Fruit fly (Drosophila melanogaster) whole organism, embryonic: ENCODE measurements around the gene Nepl12.
A peak's percentile ranks its signal among the peaks of the same experiment; 100 is the strongest.

Experiments used
- ATbp ChIP-seq: fragments of 200-800 bp; sonication (Bioruptor generic); optimal IDR thresholded peaks from 2 replicates; lab custom pipeline; 2017; ENCODE audit warnings: missing biosample characterization, mild to moderate bottlenecking, missing genetic modification characterization, missing genetic modification reagents
- Adf1 ChIP-seq: fragments of 200-800 bp; sonication (Bioruptor generic); IDR thresholded peaks from 2 replicates; pipeline ENCODE4 v1.3.6; 2022; ENCODE audit warnings: missing biosample characterization, missing genetic modification characterization
- CG10366 ChIP-seq: fragments of 200-800 bp; sonication (Bioruptor generic); IDR thresholded peaks from 2 replicates; pipeline ENCODE4 v1.3.6; 2022; ENCODE audit warnings: missing biosample characterization, missing genetic modification characterization
- CG10543 ChIP-seq: fragments of 200-800 bp; sonication (Bioruptor generic); optimal IDR thresholded peaks from 3 replicates; lab custom pipeline; 2017; ENCODE audit warnings: missing biosample characterization, mild to moderate bottlenecking, missing genetic modification characterization, moderate library complexity
- CG10979 ChIP-seq: fragments of 200-800 bp; sonication (Bioruptor generic); optimal IDR thresholded peaks from 2 replicates; lab custom pipeline; 2018; ENCODE audit warnings: missing biosample characterization, mild to moderate bottlenecking, missing genetic modification characterization, moderate library complexity
- CG12659 ChIP-seq: fragments of 200-800 bp; sonication (Bioruptor generic); optimal IDR thresholded peaks from 3 replicates; lab custom pipeline; 2017; ENCODE audit warnings: mild to moderate bottlenecking, missing biosample characterization, missing genetic modification reagents, missing genetic modification characterization
- CG13894 ChIP-seq: fragments of 200-800 bp; sonication (Bioruptor generic); optimal IDR thresholded peaks from 3 replicates; lab custom pipeline; 2018; ENCODE audit warnings: missing biosample characterization, mild to moderate bottlenecking, missing genetic modification characterization, moderate library complexity
- CG17359 ChIP-seq: fragments of 200-800 bp; sonication (Bioruptor generic); optimal IDR thresholded peaks from 3 replicates; lab custom pipeline; 2018; ENCODE audit warnings: missing biosample characterization, mild to moderate bottlenecking, missing genetic modification characterization, moderate library complexity
- CG18764 ChIP-seq: fragments of 200-800 bp; sonication (Bioruptor generic); optimal IDR thresholded peaks from 3 replicates; lab custom pipeline; 2016; ENCODE audit warnings: missing biosample characterization, missing genetic modification characterization
- CG2875 ChIP-seq: fragments of 200-800 bp; sonication (Bioruptor generic); optimal IDR thresholded peaks from 2 replicates; lab custom pipeline; 2017; ENCODE audit warnings: missing biosample characterization, mild to moderate bottlenecking, missing genetic modification characterization, missing genetic modification reagents
- CG32767 ChIP-seq: fragments of 200-800 bp; sonication (Bioruptor generic); IDR thresholded peaks from 2 replicates; pipeline ENCODE4 v1.3.6; 2022; ENCODE audit warnings: missing biosample characterization, missing genetic modification characterization
- CG33213 ChIP-seq: fragments of 200-800 bp; sonication (Bioruptor generic); optimal IDR thresholded peaks from 3 replicates; lab custom pipeline; 2016; ENCODE audit warnings: missing biosample characterization, missing genetic modification characterization
- CG34376 ChIP-seq: fragments of 200-800 bp; sonication (Bioruptor generic); optimal IDR thresholded peaks from 2 replicates; lab custom pipeline; 2018; ENCODE audit warnings: missing biosample characterization, mild to moderate bottlenecking, missing genetic modification characterization
- CG3995 ChIP-seq: fragments of 200-800 bp; sonication (Bioruptor generic); optimal IDR thresholded peaks from 3 replicates; lab custom pipeline; 2016; ENCODE audit warnings: missing biosample characterization, missing genetic modification characterization
- CG4328 ChIP-seq: fragments of 200-800 bp; sonication (Bioruptor generic); optimal IDR thresholded peaks from 3 replicates; lab custom pipeline; 2017; ENCODE audit warnings: missing biosample characterization, missing genetic modification reagents, missing genetic modification characterization
- CG4404 ChIP-seq: fragments of 200-800 bp; sonication (Bioruptor generic); IDR thresholded peaks from 2 replicates; pipeline ENCODE4 v1.3.6; 2022; ENCODE audit warnings: missing biosample characterization, missing genetic modification characterization
- CG6813 ChIP-seq: fragments of 200-800 bp; sonication (Bioruptor generic); optimal IDR thresholded peaks from 2 replicates; lab custom pipeline; 2017; ENCODE audit warnings: missing biosample characterization, missing genetic modification characterization, mild to moderate bottlenecking, moderate library complexity, missing genetic modification reagents
- CG8089 ChIP-seq: fragments of 200-800 bp; sonication (Bioruptor generic); optimal IDR thresholded peaks from 3 replicates; lab custom pipeline; 2016; ENCODE audit warnings: missing biosample characterization, missing genetic modification characterization
- CTCF ChIP-seq: fragments of 200-800 bp; sonication (Bioruptor generic); optimal IDR thresholded peaks from 2 replicates; lab custom pipeline; 2017; ENCODE audit warnings: missing biosample characterization, mild to moderate bottlenecking, missing genetic modification characterization, moderate library complexity
- CrebB ChIP-seq: fragments of 200-800 bp; sonication (Bioruptor generic); optimal IDR thresholded peaks from 3 replicates; lab custom pipeline; 2018; ENCODE audit warnings: missing biosample characterization, mild to moderate bottlenecking, missing genetic modification characterization
- Eip74EF ChIP-seq, 2 experiments: fragments of 200-800 bp in 1 of 2; fragments of >200 bp in 1 of 2; sonication (Bioruptor generic) in 1 of 2; optimal IDR thresholded peaks; 2 replicates each; lab custom pipeline; 2017 to 2019; ENCODE audit warnings: missing biosample characterization in 2 of 2, missing genetic modification characterization in 2 of 2, mild to moderate bottlenecking in 1 of 2, moderate library complexity in 1 of 2
- Fer1 ChIP-seq: fragments of 200-800 bp; sonication (Bioruptor generic); optimal IDR thresholded peaks from 2 replicates; lab custom pipeline; 2017; ENCODE audit warnings: missing biosample characterization, mild to moderate bottlenecking, missing genetic modification characterization
- Hr78 ChIP-seq, 2 experiments: fragments of 200-800 bp in 1 of 2; fragments of >200 bp in 1 of 2; sonication (Bioruptor generic) in 1 of 2; optimal IDR thresholded peaks; 2 replicates each; lab custom pipeline; 2017 to 2019; ENCODE audit warnings: missing biosample characterization in 2 of 2, missing genetic modification characterization in 2 of 2, mild to moderate bottlenecking in 1 of 2, moderate library complexity in 1 of 2
- Mad ChIP-seq: fragments of 200-800 bp; sonication (Bioruptor generic); optimal IDR thresholded peaks from 2 replicates; lab custom pipeline; 2016; ENCODE audit warnings: missing biosample characterization, missing genetic modification characterization
- Med ChIP-seq: fragments of 200-800 bp; sonication (Bioruptor generic); peaks from one replicate; lab custom pipeline; 2016; ENCODE audit warnings: missing biosample characterization, missing genetic modification characterization, mild to moderate bottlenecking, inconsistent platforms, moderate library complexity
- Meics ChIP-seq: fragments of 200-800 bp; sonication (Bioruptor generic); optimal IDR thresholded peaks from 2 replicates; lab custom pipeline; 2017; ENCODE audit warnings: missing biosample characterization, mild to moderate bottlenecking, missing genetic modification characterization
- Nf-YA ChIP-seq: fragments of 200-800 bp; sonication (Bioruptor generic); IDR thresholded peaks from 2 replicates; pipeline ENCODE4 v1.3.6; 2022; ENCODE audit warnings: missing biosample characterization, missing genetic modification characterization
- NfI ChIP-seq: fragments of 200-800 bp; sonication (Bioruptor generic); optimal IDR thresholded peaks from 3 replicates; lab custom pipeline; 2018; ENCODE audit warnings: missing biosample characterization, mild to moderate bottlenecking, missing genetic modification characterization, moderate library complexity
- Pdp1 ChIP-seq, 2 experiments: fragments of 200-800 bp; sonication (Bioruptor generic); optimal IDR thresholded peaks; 3 replicates each; lab custom pipeline; 2016; ENCODE audit warnings: missing biosample characterization in 2 of 2, missing genetic modification characterization in 2 of 2, mild to moderate bottlenecking in 1 of 2, moderate library complexity in 1 of 2
- Side ChIP-seq: fragments of 200-800 bp; sonication (Bioruptor generic); optimal IDR thresholded peaks from 2 replicates; lab custom pipeline; 2016; ENCODE audit warnings: missing biosample characterization, missing genetic modification characterization
- Sox102F ChIP-seq: fragments of 200-800 bp; sonication (Bioruptor generic); optimal IDR thresholded peaks from 2 replicates; lab custom pipeline; 2018; ENCODE audit warnings: missing biosample characterization, mild to moderate bottlenecking, missing genetic modification characterization, moderate library complexity
- Ssrp ChIP-seq: fragments of 200-800 bp; sonication (Bioruptor generic); optimal IDR thresholded peaks from 2 replicates; lab custom pipeline; 2018; ENCODE audit warnings: missing biosample characterization, mild to moderate bottlenecking, missing genetic modification characterization, moderate library complexity
- al ChIP-seq: fragments of 200-800 bp; sonication (Bioruptor generic); IDR thresholded peaks from 2 replicates; pipeline ENCODE4 v1.3.6; 2022; ENCODE audit warnings: missing biosample characterization, missing genetic modification characterization
- cad ChIP-seq: fragments of >200 bp; optimal IDR thresholded peaks from 2 replicates; lab custom pipeline; 2017; ENCODE audit warnings: missing biosample characterization, missing genetic modification characterization
- cg ChIP-seq: fragments of 200-800 bp; sonication (Bioruptor generic); optimal IDR thresholded peaks from 3 replicates; lab custom pipeline; 2019; ENCODE audit warnings: missing biosample characterization, mild to moderate bottlenecking, missing genetic modification characterization, moderate library complexity
- dpn ChIP-seq, 2 experiments: fragments of 200-800 bp; sonication (Bioruptor generic); optimal IDR thresholded peaks; 3 replicates each; lab custom pipeline; 2016; ENCODE audit warnings: missing biosample characterization in 2 of 2, missing genetic modification characterization in 2 of 2
- exex ChIP-seq: fragments of 200-800 bp; sonication (Bioruptor generic); optimal IDR thresholded peaks from 4 replicates; lab custom pipeline; 2018; ENCODE audit warnings: missing biosample characterization, mild to moderate bottlenecking, missing genetic modification characterization, moderate library complexity
- grn ChIP-seq: fragments of 200-800 bp; sonication (Bioruptor generic); optimal IDR thresholded peaks from 3 replicates; lab custom pipeline; 2017; ENCODE audit warnings: missing biosample characterization, missing genetic modification characterization
- h ChIP-seq: fragments of >200 bp; optimal IDR thresholded peaks from 2 replicates; lab custom pipeline; 2017
- her ChIP-seq: fragments of 200-800 bp; sonication (Bioruptor generic); optimal IDR thresholded peaks from 2 replicates; lab custom pipeline; 2016; ENCODE audit warnings: missing biosample characterization, missing genetic modification characterization
- lilli ChIP-seq: fragments of 200-800 bp; sonication (Bioruptor generic); optimal IDR thresholded peaks from 3 replicates; lab custom pipeline; 2016; ENCODE audit warnings: missing biosample characterization, missing genetic modification characterization
- peb ChIP-seq: fragments of 200-800 bp; sonication (Bioruptor generic); IDR thresholded peaks from 2 replicates; pipeline ENCODE4 v1.3.6; 2022; ENCODE audit warnings: missing biosample characterization, missing genetic modification characterization
- pho ChIP-seq: fragments of 200-800 bp; sonication (Bioruptor generic); optimal IDR thresholded peaks from 2 replicates; lab custom pipeline; 2016; ENCODE audit warnings: missing biosample characterization, missing genetic modification characterization
- phol ChIP-seq: fragments of 200-800 bp; sonication (Bioruptor generic); optimal IDR thresholded peaks from 3 replicates; lab custom pipeline; 2018; ENCODE audit warnings: missing biosample characterization, mild to moderate bottlenecking, missing genetic modification characterization, moderate library complexity
- sens ChIP-seq: fragments of 200-800 bp; sonication (Bioruptor generic); peaks from one replicate; lab custom pipeline; 2016; ENCODE audit warnings: missing biosample characterization, missing genetic modification characterization
- sug ChIP-seq: fragments of 200-800 bp; optimal IDR thresholded peaks from 2 replicates; lab custom pipeline; 2019; ENCODE audit warnings: missing biosample characterization, mild to moderate bottlenecking, missing genetic modification characterization, moderate library complexity
- tio ChIP-seq: fragments of 200-800 bp; sonication (Bioruptor generic); optimal IDR thresholded peaks from 2 replicates; lab custom pipeline; 2017; ENCODE audit warnings: missing biosample characterization, missing genetic modification characterization, inconsistent platforms
- wek ChIP-seq: fragments of 200-800 bp; sonication (Bioruptor generic); optimal IDR thresholded peaks from 3 replicates; lab custom pipeline; 2018; ENCODE audit warnings: missing biosample characterization, mild to moderate bottlenecking, missing genetic modification characterization, moderate library complexity

Nepl12 gene

DNA sequence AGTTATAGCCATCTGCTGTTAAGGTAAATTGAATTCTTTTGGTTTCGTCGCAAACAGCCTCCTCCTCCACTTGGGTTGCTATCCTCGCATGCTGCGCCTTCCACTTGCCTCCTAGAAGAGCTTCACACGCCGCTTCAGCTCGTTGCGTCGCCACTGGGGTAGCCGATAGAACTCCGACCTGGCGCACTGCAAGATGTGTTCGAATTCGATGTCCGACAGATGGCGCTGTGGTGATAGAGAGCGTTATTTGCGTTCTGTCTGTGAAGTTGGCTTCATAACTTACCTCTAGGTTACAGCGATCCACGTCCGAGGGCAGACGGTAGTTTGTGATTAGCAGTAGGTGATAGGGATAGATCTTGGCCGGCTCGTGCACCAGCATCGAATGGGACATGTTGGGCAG is 19.7 kb downstream of the Nepl12 start:
- TF ChIP-seq pho (GFP tag; lab: Kevin White, UChicago) (no peak), grn (no peak), Med (peak; percentile 26), CTCF (GFP tag; lab: Kevin White, UChicago) (peak; percentile 86), CG13894 (tag; lab: Kevin White, UChicago) (no peak), CG10979 (peak; percentile 92)
- TF ChIP-seq, all 482 proteins: peak for 3

dm6 chr3R:9700513-9700912 is 25.2 kb downstream of the Nepl12 start:
- no peak for TF ChIP-seq Meics
- TF ChIP-seq sens = peak; percentile 42
- TF ChIP-seq Sox102F (GFP tag; lab: Kevin White, UChicago) = no peak
- peak in 1 of 2 experiments; percentile 62 for TF ChIP-seq Pdp1 (GFP tag; optimal IDR thresholded peaks at IDR 0.05; lab: Kevin White, UChicago)
- TF ChIP-seq Med = peak; percentile 14
- TF ChIP-seq cg (GFP tag; lab: Kevin White, UChicago) = peak; percentile 54
- TF ChIP-seq dpn (GFP tag; optimal IDR thresholded peaks at IDR 0.05; lab: Kevin White, UChicago) = no peak
- no peak for TF ChIP-seq CrebB (tag; lab: Kevin White, UChicago)
- TF ChIP-seq al (GFP tag; lab: Robert Waterston, UW) = no peak
- TF ChIP-seq phol (tag; lab: Kevin White, UChicago) = no peak
- peak; percentile 71 for TF ChIP-seq exex (tag; lab: Kevin White, UChicago)
- peak; percentile 2 for TF ChIP-seq sug
- TF ChIP-seq peb (GFP tag; lab: Robert Waterston, UW) = no peak
- TF ChIP-seq CG18764 (GFP tag; lab: Kevin White, UChicago) = no peak
- peak; percentile 20 for TF ChIP-seq CG10543 (GFP tag; lab: Kevin White, UChicago)

DNA sequence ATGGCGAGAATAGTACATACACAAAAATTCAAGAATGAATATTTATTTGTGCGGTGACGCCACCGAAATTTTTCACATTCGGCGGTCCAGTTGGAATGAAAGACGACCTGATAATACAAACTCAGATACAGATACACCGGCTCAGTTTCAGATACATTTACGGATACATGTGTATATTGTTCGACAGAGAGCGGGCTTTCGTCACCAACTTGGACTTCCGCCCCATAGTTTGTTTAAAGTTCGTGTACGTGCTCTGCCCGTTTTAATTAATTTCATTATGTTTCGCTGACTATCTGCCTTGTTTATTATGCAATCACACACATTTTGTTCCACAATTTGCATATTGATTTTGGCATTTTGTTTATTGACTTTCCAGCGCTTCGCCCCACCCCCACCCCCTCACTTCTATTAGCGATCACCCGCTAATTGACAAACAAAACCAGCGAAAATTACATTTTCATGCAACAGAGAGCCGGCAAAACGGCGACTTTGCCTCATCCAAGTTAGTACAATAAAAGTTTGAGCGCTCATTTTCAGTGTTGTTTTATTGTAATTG is 25.9 kb downstream of the Nepl12 start:
- no peak for TF ChIP-seq cad (GFP tag; lab: Kevin White, UChicago)
- TF ChIP-seq CG17359 = peak; percentile 51
- peak; percentile 14 for TF ChIP-seq sens
- peak; percentile 16 for TF ChIP-seq CG4328 (GFP tag; lab: Kevin White, UChicago)
- TF ChIP-seq Med = peak; percentile 80
- no peak for TF ChIP-seq h
- TF ChIP-seq Fer1 (GFP tag; lab: Kevin White, UChicago) = peak; percentile 40
- TF ChIP-seq CG8089 = peak; percentile 17
- peak; percentile 4 for TF ChIP-seq CG2875 (GFP tag; lab: Kevin White, UChicago)
- TF ChIP-seq CG33213 (GFP tag; lab: Kevin White, UChicago) = no peak
- TF ChIP-seq Mad (GFP tag; lab: Kevin White, UChicago) = no peak
- TF ChIP-seq Nf-YA = no peak
- no peak for TF ChIP-seq Adf1 (GFP tag; lab: Robert Waterston, UW)
- TF ChIP-seq tio (GFP tag; lab: Kevin White, UChicago) = peak; percentile 37
- TF ChIP-seq Ssrp = no peak
- peak; percentile 28 for TF ChIP-seq Side (GFP tag; lab: Kevin White, UChicago)
- TF ChIP-seq CG4404 = no peak
- no peak for TF ChIP-seq CG3995 (GFP tag; lab: Kevin White, UChicago)
- TF ChIP-seq wek (GFP tag; lab: Kevin White, UChicago) = peak; percentile 55
- TF ChIP-seq CG12659 (GFP tag; lab: Kevin White, UChicago) = peak; percentile 35
- peak; percentile 45 for TF ChIP-seq NfI (GFP tag; lab: Kevin White, UChicago)
- TF ChIP-seq her (GFP tag; lab: Kevin White, UChicago) = peak; percentile 38
- TF ChIP-seq lilli (GFP tag; lab: Kevin White, UChicago) = no peak
- no peak for TF ChIP-seq Hr78 (GFP tag; optimal IDR thresholded peaks at IDR 0.05; lab: Kevin White, UChicago)
- peak; percentile 36 for TF ChIP-seq ATbp (GFP tag; lab: Kevin White, UChicago)
- TF ChIP-seq CG10366 (GFP tag; lab: Robert Waterston, UW) = no peak
- TF ChIP-seq CG32767 = no peak
- TF ChIP-seq CG34376 (GFP tag; lab: Kevin White, UChicago) = peak; percentile 34
- TF ChIP-seq CG6813 = peak; percentile 46
- peak in 1 of 2 experiments; percentile 51 for TF ChIP-seq Eip74EF (GFP tag; optimal IDR thresholded peaks at IDR 0.05; lab: Kevin White, UChicago)
